Fruit fly (Drosophila melanogaster) whole organism, embryonic: ENCODE measurements around the gene CG44837.

Experiments
- CG12071 ChIP-seq: fragments of 200-800 bp; sonication (Bioruptor generic); optimal IDR thresholded peaks from 3 replicates; lab custom pipeline; 2018; ENCODE audit warnings: missing biosample characterization, mild to moderate bottlenecking, missing genetic modification characterization
- CG2875 ChIP-seq: fragments of 200-800 bp; sonication (Bioruptor generic); optimal IDR thresholded peaks from 2 replicates; lab custom pipeline; 2017; ENCODE audit warnings: missing biosample characterization, mild to moderate bottlenecking, missing genetic modification characterization, missing genetic modification reagents
- Neu2 ChIP-seq: fragments of 200-800 bp; sonication (Bioruptor generic); optimal IDR thresholded peaks from 3 replicates; lab custom pipeline; 2016; ENCODE audit warnings: missing biosample characterization, missing genetic modification characterization, borderline replicate concordance

- TF ChIP-seq CG12071 (GFP tag; lab: Kevin White, UChicago): no peak
- no peak for TF ChIP-seq Neu2 (GFP tag; lab: Kevin White, UChicago)
- no peak for TF ChIP-seq CG2875 (GFP tag; lab: Kevin White, UChicago)
These were observed 109.9 kb downstream of the CG44837 start, which contains the start of gene CG7264 for dm6 chr3L:11828730-11829129.
